Fruit fly (Drosophila melanogaster) Kc167 (cell line): ENCODE data around the gene SMC1.

Source experiments
- Myc ChIP-seq: fragments of >200 bp; optimal IDR thresholded peaks from 2 replicates; lab custom pipeline; 2017; ENCODE audit warnings: missing external identifiers
- Sin3A ChIP-seq: fragments of >200 bp; optimal IDR thresholded peaks from 2 replicates; lab custom pipeline; 2018; ENCODE audit warnings: missing external identifiers
- psq ChIP-seq: fragments of >200 bp; optimal IDR thresholded peaks from 2 replicates; lab custom pipeline; 2017; ENCODE audit warnings: missing external identifiers

dm6 chr3R:24010637-24011214, 47.4 kb upstream of the SMC1 start:
- TF ChIP-seq psq (lab: Kevin White, UChicago): no peak
- no peak for TF ChIP-seq Sin3A
- TF ChIP-seq Myc (lab: Kevin White, UChicago): no peak
